Fruit fly (Drosophila melanogaster): ENCODE results near the gene Spp.

Gene Spp

dm6 chr2L:574226-574625 is 29.8 kb upstream of the Spp start, which contains the start of the genes Ipk2 and cold:
TSS of gene Ipk2 (minus strand) at chr2L:574264.
TSS of gene cold (plus strand) at chr2L:574291.
- TF ChIP-seq tj (GFP tag; optimal IDR thresholded peaks at IDR 0.05), result peak; percentile 54
- peak; percentile 83 for TF ChIP-seq pad (GFP tag; optimal IDR thresholded peaks at IDR 0.05)
- TF ChIP-seq CG12768 (GFP tag; optimal IDR thresholded peaks at IDR 0.05), result peak; percentile 88
- TF ChIP-seq CG7101 (tag; optimal IDR thresholded peaks at IDR 0.05), result peak; percentile 86
- TF ChIP-seq CG5204 (GFP tag; optimal IDR thresholded peaks at IDR 0.05), result peak; percentile 84
- peak; percentile 83 for TF ChIP-seq CG11617 (GFP tag; optimal IDR thresholded peaks at IDR 0.05)
- TF ChIP-seq Mnt (GFP tag; optimal IDR thresholded peaks at IDR 0.05), result peak; percentile 83
- peak; percentile 82 for TF ChIP-seq CG7045 (GFP tag; optimal IDR thresholded peaks at IDR 0.05)
- TF ChIP-seq CG14711 (tag; optimal IDR thresholded peaks at IDR 0.05), result peak; percentile 70
- peak; percentile 81 for TF ChIP-seq Hr96 (GFP tag; optimal IDR thresholded peaks at IDR 0.05)
- no peak for TF ChIP-seq kay (GFP tag; ENCODE audit: borderline replicate concordance)
- peak; percentile 83 for TF ChIP-seq Clk (GFP tag; optimal IDR thresholded peaks at IDR 0.05)
- peak; percentile 53 for TF ChIP-seq cic (GFP tag; optimal IDR thresholded peaks at IDR 0.05)
- peak; percentile 90 for TF ChIP-seq Crg-1 (GFP tag; optimal IDR thresholded peaks at IDR 0.05)
- no peak for TF ChIP-seq cnc (optimal IDR thresholded peaks at IDR 0.05)
- TF ChIP-seq CG33017 (tag; optimal IDR thresholded peaks at IDR 0.05), result peak; percentile 64
- TF ChIP-seq ovo (GFP tag; optimal IDR thresholded peaks at IDR 0.05), result peak; percentile 31
- peak; percentile 89 for TF ChIP-seq toe (GFP tag; optimal IDR thresholded peaks at IDR 0.05)
- peak; percentile 93 for TF ChIP-seq CG1620 (GFP tag; optimal IDR thresholded peaks at IDR 0.05)
- TF ChIP-seq bab1 (GFP tag; optimal IDR thresholded peaks at IDR 0.05), result peak; percentile 86

dm6 chr2L:568030-568429 is 23.6 kb upstream of the Spp start, which contains the start of the genes Nle and Sf3b1:
TSS of gene Nle (minus strand) at chr2L:568121.
TSS of gene Sf3b1 (plus strand) at chr2L:568340.
- TF ChIP-seq cic (GFP tag; optimal IDR thresholded peaks at IDR 0.05) (no peak), CG7045 (GFP tag; optimal IDR thresholded peaks at IDR 0.05) (no peak), CG11617 (GFP tag; optimal IDR thresholded peaks at IDR 0.05) (peak; percentile 58), cnc (optimal IDR thresholded peaks at IDR 0.05) (no peak), toe (GFP tag; optimal IDR thresholded peaks at IDR 0.05) (peak; percentile 66), kay (GFP tag; ENCODE audit: borderline replicate concordance) (no peak), Crg-1 (GFP tag; optimal IDR thresholded peaks at IDR 0.05) (peak; percentile 62), Hr96 (GFP tag; optimal IDR thresholded peaks at IDR 0.05) (peak; percentile 20), CG1620 (GFP tag; optimal IDR thresholded peaks at IDR 0.05) (peak; percentile 67), CG12768 (GFP tag; optimal IDR thresholded peaks at IDR 0.05) (peak; percentile 6), bab1 (GFP tag; optimal IDR thresholded peaks at IDR 0.05) (peak; percentile 49), Clk (GFP tag; optimal IDR thresholded peaks at IDR 0.05) (peak; percentile 44), CG14711 (tag; optimal IDR thresholded peaks at IDR 0.05) (peak; percentile 55), CG7101 (tag; optimal IDR thresholded peaks at IDR 0.05) (peak; percentile 55), ovo (GFP tag; optimal IDR thresholded peaks at IDR 0.05) (no peak), CG5204 (GFP tag; optimal IDR thresholded peaks at IDR 0.05) (no peak), tj (GFP tag; optimal IDR thresholded peaks at IDR 0.05) (peak; percentile 2), pad (GFP tag; optimal IDR thresholded peaks at IDR 0.05) (peak; percentile 23), CG33017 (tag; optimal IDR thresholded peaks at IDR 0.05) (no peak), Mnt (GFP tag; optimal IDR thresholded peaks at IDR 0.05) (peak; percentile 97)

dm6 chr2L:563769-564550 is 19.5 kb upstream of the Spp start, which contains the start of the genes uncNacbeta and CG2794:
TSS of gene uncNacbeta (minus strand) at chr2L:563819.
TSS of gene CG2794 (plus strand) at chr2L:564163.
- TF ChIP-seq Mnt (GFP tag; optimal IDR thresholded peaks at IDR 0.05) (peak; percentile 79), CG7101 (tag; optimal IDR thresholded peaks at IDR 0.05) (peak; percentile 39), CG7045 (GFP tag; optimal IDR thresholded peaks at IDR 0.05) (no peak), bab1 (GFP tag; optimal IDR thresholded peaks at IDR 0.05) (peak; percentile 47), Clk (GFP tag; optimal IDR thresholded peaks at IDR 0.05) (no peak), pad (GFP tag; optimal IDR thresholded peaks at IDR 0.05) (no peak), cic (GFP tag; optimal IDR thresholded peaks at IDR 0.05) (peak; percentile 8)

dm6 chr2L:563314-563713 is 18.9 kb upstream of the Spp start:
- TF ChIP-seq Crg-1 (GFP tag; optimal IDR thresholded peaks at IDR 0.05), result no peak
- no peak for TF ChIP-seq cnc (optimal IDR thresholded peaks at IDR 0.05)
- TF ChIP-seq CG7101 (tag; optimal IDR thresholded peaks at IDR 0.05), result no peak
- no peak for TF ChIP-seq CG14711 (tag; optimal IDR thresholded peaks at IDR 0.05)
- TF ChIP-seq cic (GFP tag; optimal IDR thresholded peaks at IDR 0.05), result no peak

- no peak for TF ChIP-seq pad (GFP tag; optimal IDR thresholded peaks at IDR 0.05)
Observed at dm6 chr2L:559770-560567, 15.5 kb upstream of the Spp start, which contains the start of gene rempA. TSS of gene rempA (minus strand) at chr2L:560310.

dm6 chr2L:559311-559710 is 14.9 kb upstream of the Spp start, which contains the start of gene Tspo:
TSS of gene Tspo (plus strand) at chr2L:559612.
- TF ChIP-seq kay (GFP tag; ENCODE audit: borderline replicate concordance), result no peak
- TF ChIP-seq CG14711 (tag; optimal IDR thresholded peaks at IDR 0.05), result no peak
- peak; percentile 12 for TF ChIP-seq cic (GFP tag; optimal IDR thresholded peaks at IDR 0.05)
- no peak for TF ChIP-seq Crg-1 (GFP tag; optimal IDR thresholded peaks at IDR 0.05)
- no peak for TF ChIP-seq CG5204 (GFP tag; optimal IDR thresholded peaks at IDR 0.05)
- TF ChIP-seq bab1 (GFP tag; optimal IDR thresholded peaks at IDR 0.05), result peak; percentile 14
- no peak for TF ChIP-seq pad (GFP tag; optimal IDR thresholded peaks at IDR 0.05)
- no peak for TF ChIP-seq CG1620 (GFP tag; optimal IDR thresholded peaks at IDR 0.05)
- no peak for TF ChIP-seq CG11617 (GFP tag; optimal IDR thresholded peaks at IDR 0.05)
- TF ChIP-seq CG33017 (tag; optimal IDR thresholded peaks at IDR 0.05), result no peak
- TF ChIP-seq Hr96 (GFP tag; optimal IDR thresholded peaks at IDR 0.05), result peak; percentile 46
- no peak for TF ChIP-seq CG7101 (tag; optimal IDR thresholded peaks at IDR 0.05)
- no peak for TF ChIP-seq CG12768 (GFP tag; optimal IDR thresholded peaks at IDR 0.05)
- peak; percentile 24 for TF ChIP-seq ovo (GFP tag; optimal IDR thresholded peaks at IDR 0.05)
- peak; percentile 2 for TF ChIP-seq tj (GFP tag; optimal IDR thresholded peaks at IDR 0.05)
- peak in 1 of 2 experiments; percentile 94 for TF ChIP-seq cnc (optimal IDR thresholded peaks at IDR 0.05)
- TF ChIP-seq toe (GFP tag; optimal IDR thresholded peaks at IDR 0.05), result no peak
- no peak for TF ChIP-seq Clk (GFP tag; optimal IDR thresholded peaks at IDR 0.05)
- TF ChIP-seq Mnt (GFP tag; optimal IDR thresholded peaks at IDR 0.05), result peak; percentile 43
- TF ChIP-seq CG7045 (GFP tag; optimal IDR thresholded peaks at IDR 0.05), result peak; percentile 2
